Worm (Caenorhabditis elegans): ENCODE results near the gene T10B9.14.

Gene T10B9.14

ce11 chrII:9782337-9782736, at the start of gene T10B9.14:
TSS of gene T10B9.14 (minus strand) at chrII:9782437.
- TF ChIP-seq ztf-23 (GFP tag; IDR thresholded peaks at IDR 0.05) = no peak
- TF ChIP-seq ztf-29 (GFP tag; IDR thresholded peaks at IDR 0.05) = no peak
- TF ChIP-seq tab-1 (GFP tag; IDR thresholded peaks at IDR 0.05) = no peak
- TF ChIP-seq cog-1 (tag; optimal IDR thresholded peaks at IDR 0.05) = no peak
- TF ChIP-seq ref-1 (GFP tag; conservative IDR thresholded peaks at IDR 0.05) = no peak
- TF ChIP-seq med-1 (GFP tag; optimal IDR thresholded peaks at IDR 0.05; ENCODE audit: insufficient read depth) = no peak
- no peak for TF ChIP-seq flt-1 (GFP tag; IDR thresholded peaks at IDR 0.05)
- no peak for TF ChIP-seq klf-2 (GFP tag; conservative IDR thresholded peaks at IDR 0.05)
- TF ChIP-seq T22C8.4 (GFP tag; IDR thresholded peaks at IDR 0.05) = no peak

- TF ChIP-seq ztf-23 (GFP tag; IDR thresholded peaks at IDR 0.05) (no peak), flt-1 (GFP tag; IDR thresholded peaks at IDR 0.05) (no peak), T22C8.4 (GFP tag; IDR thresholded peaks at IDR 0.05) (no peak), ref-1 (GFP tag; conservative IDR thresholded peaks at IDR 0.05) (no peak), tab-1 (GFP tag; IDR thresholded peaks at IDR 0.05) (no peak), cog-1 (tag; optimal IDR thresholded peaks at IDR 0.05) (no peak), med-1 (GFP tag; optimal IDR thresholded peaks at IDR 0.05; ENCODE audit: insufficient read depth) (no peak), ztf-29 (GFP tag; IDR thresholded peaks at IDR 0.05) (no peak), klf-2 (GFP tag; conservative IDR thresholded peaks at IDR 0.05) (no peak)
Measured at ce11 chrII:9831033-9831432, 48.8 kb upstream of the T10B9.14 start, which contains the start of gene ZK938.12. TSS of gene ZK938.12 (plus strand) at chrII:9831333.

ce11 chrII:9829108-9829507, 46.9 kb upstream of the T10B9.14 start, which contains the start of gene ZK938.1:
TSS of gene ZK938.1 (plus strand) at chrII:9829408.
- TF ChIP-seq flt-1 (GFP tag; IDR thresholded peaks at IDR 0.05) = no peak
- no peak for TF ChIP-seq ztf-29 (GFP tag; IDR thresholded peaks at IDR 0.05)
- TF ChIP-seq med-1 (GFP tag; optimal IDR thresholded peaks at IDR 0.05; ENCODE audit: insufficient read depth) = no peak
- TF ChIP-seq tab-1 (GFP tag; IDR thresholded peaks at IDR 0.05) = no peak
- no peak for TF ChIP-seq ztf-23 (GFP tag; IDR thresholded peaks at IDR 0.05)
- TF ChIP-seq ref-1 (GFP tag; conservative IDR thresholded peaks at IDR 0.05) = no peak
- TF ChIP-seq klf-2 (GFP tag; conservative IDR thresholded peaks at IDR 0.05) = no peak
- TF ChIP-seq T22C8.4 (GFP tag; IDR thresholded peaks at IDR 0.05) = no peak
- TF ChIP-seq cog-1 (tag; optimal IDR thresholded peaks at IDR 0.05) = no peak

ce11 chrII:9828502-9828901, 46.3 kb upstream of the T10B9.14 start:
- no peak for TF ChIP-seq tab-1 (GFP tag; IDR thresholded peaks at IDR 0.05)
- no peak for TF ChIP-seq cog-1 (tag; optimal IDR thresholded peaks at IDR 0.05)
- TF ChIP-seq flt-1 (GFP tag; IDR thresholded peaks at IDR 0.05) = no peak
- no peak for TF ChIP-seq ztf-23 (GFP tag; IDR thresholded peaks at IDR 0.05)
- no peak for TF ChIP-seq T22C8.4 (GFP tag; IDR thresholded peaks at IDR 0.05)
- TF ChIP-seq med-1 (GFP tag; optimal IDR thresholded peaks at IDR 0.05; ENCODE audit: insufficient read depth) = no peak
- TF ChIP-seq klf-2 (GFP tag; conservative IDR thresholded peaks at IDR 0.05) = no peak
- no peak for TF ChIP-seq ref-1 (GFP tag; conservative IDR thresholded peaks at IDR 0.05)
- no peak for TF ChIP-seq ztf-29 (GFP tag; IDR thresholded peaks at IDR 0.05)

ce11 chrII:9827852-9828251, 45.6 kb upstream of the T10B9.14 start, which contains the start of gene eyg-1:
TSS of gene eyg-1 (minus strand) at chrII:9827952.
- TF ChIP-seq med-1 (GFP tag; optimal IDR thresholded peaks at IDR 0.05; ENCODE audit: insufficient read depth) (no peak), tab-1 (GFP tag; IDR thresholded peaks at IDR 0.05) (no peak), ztf-29 (GFP tag; IDR thresholded peaks at IDR 0.05) (no peak), cog-1 (tag; optimal IDR thresholded peaks at IDR 0.05) (no peak), T22C8.4 (GFP tag; IDR thresholded peaks at IDR 0.05) (no peak), ref-1 (GFP tag; conservative IDR thresholded peaks at IDR 0.05) (no peak), ztf-23 (GFP tag; IDR thresholded peaks at IDR 0.05) (no peak), klf-2 (GFP tag; conservative IDR thresholded peaks at IDR 0.05) (no peak), flt-1 (GFP tag; IDR thresholded peaks at IDR 0.05) (no peak)

DNA sequence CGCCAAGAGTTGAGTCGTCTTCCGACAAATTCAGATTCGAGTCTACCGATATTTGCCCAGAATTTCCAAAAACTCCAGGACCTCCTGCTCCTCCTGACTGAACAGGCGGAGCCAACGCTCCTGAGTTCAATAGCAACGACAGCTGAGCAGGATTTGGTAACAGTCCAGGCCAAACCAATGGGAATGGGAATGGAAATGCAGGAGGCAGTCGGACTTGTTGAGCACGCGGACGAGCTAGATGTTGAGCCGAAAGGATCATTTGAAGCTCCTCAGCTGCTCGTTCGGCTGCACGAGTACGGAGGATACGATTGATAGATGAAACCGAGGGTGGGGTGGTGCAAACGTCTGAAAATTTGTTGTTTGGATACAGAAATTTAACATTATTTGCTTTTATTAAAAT, 44.7 kb upstream of the T10B9.14 start:
- no peak for TF ChIP-seq klf-2 (GFP tag; conservative IDR thresholded peaks at IDR 0.05)
- no peak for TF ChIP-seq tab-1 (GFP tag; IDR thresholded peaks at IDR 0.05)
- no peak for TF ChIP-seq ref-1 (GFP tag; conservative IDR thresholded peaks at IDR 0.05)
- no peak for TF ChIP-seq flt-1 (GFP tag; IDR thresholded peaks at IDR 0.05)
- TF ChIP-seq ztf-23 (GFP tag; IDR thresholded peaks at IDR 0.05) = no peak
- no peak for TF ChIP-seq T22C8.4 (GFP tag; IDR thresholded peaks at IDR 0.05)
- no peak for TF ChIP-seq cog-1 (tag; optimal IDR thresholded peaks at IDR 0.05)
- TF ChIP-seq med-1 (GFP tag; optimal IDR thresholded peaks at IDR 0.05; ENCODE audit: insufficient read depth) = no peak
- TF ChIP-seq ztf-29 (GFP tag; IDR thresholded peaks at IDR 0.05) = no peak

DNA sequence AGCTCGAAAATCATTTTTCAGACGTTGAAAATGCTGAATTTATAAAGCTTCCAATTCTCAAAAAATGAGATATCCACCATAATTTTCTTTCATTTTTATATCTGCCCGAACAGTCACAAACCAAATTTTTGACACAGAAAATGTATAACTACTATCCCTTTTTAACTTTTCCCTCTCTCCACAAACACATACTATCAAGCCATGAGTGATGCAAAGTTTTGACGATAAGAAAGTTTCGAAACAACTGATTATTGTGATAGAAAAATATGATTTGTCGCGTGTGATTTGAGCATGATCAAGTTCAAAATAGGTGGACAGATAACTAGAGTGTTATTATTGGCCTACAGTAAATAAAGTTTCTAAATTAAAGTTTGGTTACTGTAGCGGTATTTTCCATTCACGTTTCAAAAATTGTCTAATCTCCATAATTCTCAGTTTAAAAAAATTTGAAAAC, 25.3 kb upstream of the T10B9.14 start, which contains the start of gene cyp-13A8:
Gene cyp-13A8, minus strand, starts transcription at position 51 of the 454 bp plus-strand sequence.
- TF ChIP-seq ztf-29 (GFP tag; IDR thresholded peaks at IDR 0.05) = no peak

ce11 chrII:9803320-9803719, 21.1 kb upstream of the T10B9.14 start, which contains the start of gene cyp-13A7:
TSS of gene cyp-13A7 (plus strand) at chrII:9803620.
- no peak for TF ChIP-seq T22C8.4 (GFP tag; IDR thresholded peaks at IDR 0.05)
- TF ChIP-seq cog-1 (tag; optimal IDR thresholded peaks at IDR 0.05) = no peak
- TF ChIP-seq flt-1 (GFP tag; IDR thresholded peaks at IDR 0.05) = no peak
- no peak for TF ChIP-seq ref-1 (GFP tag; conservative IDR thresholded peaks at IDR 0.05)
- no peak for TF ChIP-seq tab-1 (GFP tag; IDR thresholded peaks at IDR 0.05)

ce11 chrII:9802642-9803041, 20.4 kb upstream of the T10B9.14 start, which contains the start of gene cyp-13A6:
TSS of gene cyp-13A6 (minus strand) at chrII:9802821.
- no peak for TF ChIP-seq ref-1 (GFP tag; conservative IDR thresholded peaks at IDR 0.05)
- TF ChIP-seq ztf-29 (GFP tag; IDR thresholded peaks at IDR 0.05) = no peak
- no peak for TF ChIP-seq cog-1 (tag; optimal IDR thresholded peaks at IDR 0.05)
- TF ChIP-seq tab-1 (GFP tag; IDR thresholded peaks at IDR 0.05) = no peak
- no peak for TF ChIP-seq flt-1 (GFP tag; IDR thresholded peaks at IDR 0.05)
- TF ChIP-seq klf-2 (GFP tag; conservative IDR thresholded peaks at IDR 0.05) = no peak
- no peak for TF ChIP-seq T22C8.4 (GFP tag; IDR thresholded peaks at IDR 0.05)
- TF ChIP-seq ztf-23 (GFP tag; IDR thresholded peaks at IDR 0.05) = no peak
- no peak for TF ChIP-seq med-1 (GFP tag; optimal IDR thresholded peaks at IDR 0.05; ENCODE audit: insufficient read depth)

DNA sequence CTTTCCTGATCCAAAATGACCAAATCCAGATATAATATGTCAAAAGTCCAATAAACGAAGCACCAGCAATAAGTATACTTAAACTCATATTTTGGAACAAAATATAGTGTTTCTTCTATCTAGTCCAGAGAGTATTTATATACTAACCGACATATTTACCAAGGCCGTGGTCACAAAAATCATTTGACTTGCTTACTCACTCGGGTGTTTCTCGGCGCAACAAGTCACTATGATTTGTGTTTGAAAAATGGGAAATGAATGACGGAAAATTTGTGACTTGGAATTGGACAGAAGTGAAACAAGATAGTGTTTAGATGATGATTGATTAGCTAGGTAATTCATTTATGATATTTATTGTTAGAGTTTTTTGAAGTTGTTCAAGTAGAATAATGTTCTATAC, 18.0 kb upstream of the T10B9.14 start, which contains the start of gene cyp-13A5:
Gene cyp-13A5, minus strand, starts transcription at position 112 of the 400 bp plus-strand sequence.
- no peak for TF ChIP-seq med-1 (GFP tag; optimal IDR thresholded peaks at IDR 0.05; ENCODE audit: insufficient read depth)
- no peak for TF ChIP-seq ztf-23 (GFP tag; IDR thresholded peaks at IDR 0.05)
- no peak for TF ChIP-seq T22C8.4 (GFP tag; IDR thresholded peaks at IDR 0.05)
- TF ChIP-seq cog-1 (tag; optimal IDR thresholded peaks at IDR 0.05) = no peak
- TF ChIP-seq tab-1 (GFP tag; IDR thresholded peaks at IDR 0.05) = no peak
- no peak for TF ChIP-seq ref-1 (GFP tag; conservative IDR thresholded peaks at IDR 0.05)
- TF ChIP-seq flt-1 (GFP tag; IDR thresholded peaks at IDR 0.05) = no peak
- no peak for TF ChIP-seq ztf-29 (GFP tag; IDR thresholded peaks at IDR 0.05)
- no peak for TF ChIP-seq klf-2 (GFP tag; conservative IDR thresholded peaks at IDR 0.05)

Measured in whole organism, midembryonic.